Worm (Caenorhabditis elegans) whole organism, mixed stage, embryonic: ENCODE data around the gene Y41C4A.6.

ENCODE experiments used
- bed-3 ChIP-seq: fragments of 200-800 bp; sonication (Bioruptor generic); optimal IDR thresholded peaks from 3 replicates; lab custom pipeline; 2018; ENCODE audit warnings: mild to moderate bottlenecking, missing genetic modification characterization, moderate library complexity, missing compliant biosample characterization
- blmp-1 ChIP-seq: fragments of 150-350 bp; optimal IDR thresholded peaks from 2 replicates; lab custom pipeline; 2014; ENCODE audit warnings: missing biosample characterization, missing genetic modification characterization
- ceh-39 ChIP-seq: fragments of 150-350 bp; optimal IDR thresholded peaks from 2 replicates; lab custom pipeline; 2014; ENCODE audit warnings: missing biosample characterization, missing genetic modification characterization
- ceh-43 ChIP-seq: fragments of 200-800 bp; sonication (Bioruptor generic); optimal IDR thresholded peaks from 2 replicates; lab custom pipeline; 2018; ENCODE audit warnings: mild to moderate bottlenecking, missing genetic modification characterization, moderate library complexity, missing compliant biosample characterization
- ces-1 ChIP-seq: fragments of 150-350 bp; optimal IDR thresholded peaks from 2 replicates; lab custom pipeline; 2014; ENCODE audit warnings: missing biosample characterization, missing genetic modification reagents, missing genetic modification characterization
- drap-1 ChIP-seq: fragments of 200-800 bp; sonication (Bioruptor generic); optimal IDR thresholded peaks from 3 replicates; lab custom pipeline; 2018; ENCODE audit warnings: mild to moderate bottlenecking, missing genetic modification characterization, missing compliant biosample characterization
- elt-1 ChIP-seq: sonication (generic microtip); optimal IDR thresholded peaks from 2 replicates; lab custom pipeline; 2017; ENCODE audit warnings: missing genetic modification characterization, mild to moderate bottlenecking, missing compliant biosample characterization, antibody characterized with exemption, moderate library complexity, borderline replicate concordance; ENCODE audit not compliant: insufficient read depth
- elt-3 ChIP-seq: fragments of 150-350 bp; optimal IDR thresholded peaks from 2 replicates; lab custom pipeline; 2014; ENCODE audit warnings: missing biosample characterization, missing genetic modification characterization
- flh-1 ChIP-seq: fragments of 200-800 bp; sonication (Bioruptor generic); optimal IDR thresholded peaks from 2 replicates; lab custom pipeline; 2018; ENCODE audit warnings: mild to moderate bottlenecking, missing genetic modification characterization, moderate library complexity, missing compliant biosample characterization
- ham-2 ChIP-seq: fragments of 200-800 bp; sonication (Bioruptor generic); optimal IDR thresholded peaks from 2 replicates; lab custom pipeline; 2018; ENCODE audit warnings: mild to moderate bottlenecking, missing genetic modification characterization, missing compliant biosample characterization
- hlh-1 ChIP-seq: fragments of 150-350 bp; optimal IDR thresholded peaks from 2 replicates; lab custom pipeline; 2014; ENCODE audit warnings: missing biosample characterization, missing genetic modification reagents, missing genetic modification characterization
- lin-13 ChIP-seq: fragments of 150-350 bp; optimal IDR thresholded peaks from 2 replicates; lab custom pipeline; 2014; ENCODE audit warnings: missing biosample characterization, missing genetic modification characterization
- lin-32 ChIP-seq: fragments of 200-800 bp; sonication (Bioruptor generic); optimal IDR thresholded peaks from 2 replicates; lab custom pipeline; 2018; ENCODE audit warnings: mild to moderate bottlenecking, missing genetic modification characterization, missing compliant biosample characterization
- lsy-2 ChIP-seq: fragments of 150-350 bp; optimal IDR thresholded peaks from 2 replicates; lab custom pipeline; 2014; ENCODE audit warnings: missing biosample characterization, missing genetic modification characterization
- mab-5 ChIP-seq: fragments of 150-350 bp; optimal IDR thresholded peaks from 2 replicates; lab custom pipeline; 2014; ENCODE audit warnings: missing biosample characterization, missing genetic modification characterization
- mep-1 ChIP-seq: fragments of 150-350 bp; optimal IDR thresholded peaks from 2 replicates; lab custom pipeline; 2017; ENCODE audit warnings: missing biosample characterization, missing genetic modification reagents, missing genetic modification characterization, inconsistent platforms
- mls-2 ChIP-seq: sonication (generic microtip); optimal IDR thresholded peaks from 2 replicates; lab custom pipeline; 2016; ENCODE audit warnings: mild to moderate bottlenecking, missing genetic modification characterization, moderate library complexity, missing compliant biosample characterization
- nhr-12 ChIP-seq: fragments of 150-350 bp; optimal IDR thresholded peaks from 2 replicates; lab custom pipeline; 2014; ENCODE audit warnings: missing biosample characterization, missing genetic modification characterization
- nhr-2 ChIP-seq: fragments of 150-350 bp; optimal IDR thresholded peaks from 2 replicates; lab custom pipeline; 2014; ENCODE audit warnings: missing biosample characterization, missing genetic modification characterization
- nhr-28 ChIP-seq: fragments of 150-350 bp; optimal IDR thresholded peaks from 2 replicates; lab custom pipeline; 2014; ENCODE audit warnings: missing biosample characterization, missing genetic modification characterization
- nhr-76 ChIP-seq: sonication (generic microtip); optimal IDR thresholded peaks from 2 replicates; lab custom pipeline; 2017; ENCODE audit warnings: missing biosample characterization, missing genetic modification characterization
- pha-4 ChIP-seq: fragments of 150-350 bp; optimal IDR thresholded peaks from 2 replicates; lab custom pipeline; 2018; ENCODE audit warnings: missing biosample characterization, missing genetic modification reagents, missing genetic modification characterization
- sem-2 ChIP-seq: fragments of 200-800 bp; sonication (Bioruptor generic); optimal IDR thresholded peaks from 2 replicates; lab custom pipeline; 2018; ENCODE audit warnings: mild to moderate bottlenecking, missing genetic modification characterization, missing compliant biosample characterization
- snpc-4 ChIP-seq: fragments of 150-350 bp; optimal IDR thresholded peaks from 2 replicates; lab custom pipeline; 2014; ENCODE audit warnings: missing biosample characterization, missing genetic modification characterization
- sptf-1 ChIP-seq: sonication (generic microtip); optimal IDR thresholded peaks from 2 replicates; lab custom pipeline; 2017; ENCODE audit warnings: mild to moderate bottlenecking, missing genetic modification characterization, moderate library complexity, missing compliant biosample characterization
- tbx-8 ChIP-seq: fragments of 200-800 bp; sonication (Bioruptor generic); optimal IDR thresholded peaks from 2 replicates; lab custom pipeline; 2018; ENCODE audit warnings: mild to moderate bottlenecking, missing genetic modification characterization, moderate library complexity, missing compliant biosample characterization
- unc-120 ChIP-seq: sonication (generic microtip); optimal IDR thresholded peaks from 2 replicates; lab custom pipeline; 2017; ENCODE audit warnings: missing genetic modification characterization, missing compliant biosample characterization; ENCODE audit not compliant: poor library complexity, severe bottlenecking
- unc-39 ChIP-seq: fragments of 150-350 bp; optimal IDR thresholded peaks from 2 replicates; lab custom pipeline; 2014; ENCODE audit warnings: missing biosample characterization, missing genetic modification characterization
- unc-62 ChIP-seq: fragments of 150-350 bp; optimal IDR thresholded peaks from 2 replicates; lab custom pipeline; 2014; ENCODE audit warnings: missing biosample characterization, missing genetic modification reagents, missing genetic modification characterization
- zip-8 ChIP-seq: fragments of 150-350 bp; optimal IDR thresholded peaks from 2 replicates; lab custom pipeline; 2014; ENCODE audit warnings: missing biosample characterization, missing genetic modification characterization

Gene Y41C4A.6

DNA sequence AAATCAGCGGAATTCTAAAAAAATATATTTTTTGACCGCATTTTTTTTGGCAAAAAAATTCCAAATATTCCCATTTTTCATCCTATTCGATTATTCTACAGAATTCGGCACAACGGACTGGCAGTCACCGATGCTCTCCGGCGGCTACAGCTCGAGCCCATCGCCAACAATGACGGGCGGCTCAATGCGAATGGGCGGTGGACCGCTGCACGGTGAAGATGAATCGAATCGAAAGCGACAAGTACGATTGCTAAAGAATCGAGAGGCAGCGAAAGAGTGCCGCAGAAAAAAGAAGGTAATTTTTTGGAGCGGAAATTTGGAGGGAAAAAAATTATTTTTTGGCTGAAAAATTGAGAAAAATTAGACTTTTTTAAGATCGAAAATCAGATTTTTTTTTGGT lies 4.0 kb upstream of the Y41C4A.6 start:
- TF ChIP-seq blmp-1 (tag; lab: Kevin White, UChicago) (no peak), nhr-28 (tag; lab: Kevin White, UChicago) (no peak), flh-1 (GFP tag; lab: Kevin White, UChicago) (no peak), snpc-4 (tag; lab: Kevin White, UChicago) (no peak), lsy-2 (tag; lab: Kevin White, UChicago) (no peak), mab-5 (tag; lab: Kevin White, UChicago) (no peak), lin-32 (GFP tag; lab: Kevin White, UChicago) (no peak), elt-1 (no peak), tbx-8 (GFP tag; lab: Kevin White, UChicago) (no peak), ces-1 (no peak), lin-13 (tag; lab: Kevin White, UChicago) (no peak), unc-62 (GFP tag; lab: Kevin White, UChicago) (no peak), zip-8 (tag; lab: Kevin White, UChicago) (no peak), bed-3 (GFP tag; lab: Kevin White, UChicago) (no peak), mep-1 (tag; lab: Kevin White, UChicago) (no peak)

DNA sequence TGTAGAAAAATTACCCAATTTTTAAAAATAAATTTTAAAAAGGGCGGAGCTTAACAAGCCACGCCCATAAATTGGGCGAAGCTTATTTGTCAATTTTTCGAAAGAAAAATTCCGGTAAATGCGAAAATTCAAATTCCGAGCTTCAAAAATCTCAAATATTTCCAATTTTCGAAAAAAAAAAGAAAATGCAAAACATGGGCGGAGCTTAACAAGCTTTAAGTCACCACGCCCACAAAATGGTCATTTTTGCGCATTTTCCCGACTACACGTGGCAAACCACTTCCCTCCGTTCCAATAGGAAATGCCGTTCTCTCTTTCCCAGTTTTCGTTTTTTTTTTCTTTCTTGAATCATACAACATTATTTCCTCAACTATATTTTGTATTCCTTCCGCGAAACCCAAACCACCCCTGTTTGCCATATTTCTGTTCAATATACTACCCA lies 1.8 kb upstream of the Y41C4A.6 start:
- TF ChIP-seq zip-8 (tag; lab: Kevin White, UChicago) (no peak), hlh-1 (tag; lab: Kevin White, UChicago) (no peak), mep-1 (tag; lab: Kevin White, UChicago) (no peak), flh-1 (GFP tag; lab: Kevin White, UChicago) (no peak)

DNA sequence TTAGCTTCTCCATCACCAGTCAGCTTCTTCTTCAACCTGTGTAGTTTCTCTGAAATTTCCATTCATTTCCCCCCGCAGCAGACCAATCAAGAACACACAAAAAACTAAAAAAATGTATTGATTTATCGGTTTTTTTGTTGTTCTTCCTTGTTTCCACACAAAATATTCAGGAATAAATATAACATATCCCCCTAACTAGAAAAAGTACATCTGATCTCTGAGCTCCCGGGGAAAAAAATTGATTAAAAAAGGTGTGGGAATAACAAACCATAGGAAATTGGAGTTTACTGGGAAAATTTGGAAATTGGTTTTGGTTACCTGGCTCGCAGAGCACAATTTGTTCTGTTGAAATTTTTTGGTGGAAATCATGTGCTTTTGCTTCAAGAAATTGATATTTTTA lies 1.4 kb upstream of the Y41C4A.6 start, which contains the start of gene Y41C4A.22:
Gene Y41C4A.22 (plus strand): TSS at position 301 of the 400 bp plus-strand sequence.
- TF ChIP-seq unc-39 (tag; lab: Kevin White, UChicago): no peak
- no peak for TF ChIP-seq elt-1
- TF ChIP-seq, all 35 proteins: peak for 0

DNA sequence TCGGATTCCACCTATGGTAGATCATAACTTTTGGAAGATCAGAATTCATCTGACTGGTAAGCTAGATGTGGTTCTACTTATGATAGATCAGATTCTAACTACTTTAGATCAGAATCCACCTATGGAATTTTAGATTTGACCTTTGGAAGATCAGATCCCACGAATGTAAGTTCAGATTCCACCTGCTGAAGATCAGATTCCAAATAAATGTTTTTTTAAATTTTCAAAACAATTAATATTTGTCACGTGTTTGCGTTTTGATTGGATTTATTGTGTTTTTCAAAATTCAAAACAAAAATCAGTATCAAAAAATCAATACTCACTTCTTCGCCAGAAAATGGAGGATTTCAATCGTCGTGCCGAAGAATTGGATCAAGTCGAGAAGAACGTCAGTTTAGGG lies 2.2 kb downstream of the Y41C4A.6 start, which contains the start of gene Y41C4A.7:
Gene Y41C4A.7 (plus strand): TSS at position 301 of the 400 bp plus-strand sequence.
- TF ChIP-seq nhr-2: no peak
- TF ChIP-seq drap-1 (GFP tag; lab: Kevin White, UChicago): no peak
- no peak for TF ChIP-seq unc-120 (tag; lab: Kevin White, UChicago)
- TF ChIP-seq mab-5 (tag; lab: Kevin White, UChicago): no peak
- no peak for TF ChIP-seq sptf-1 (tag; lab: Kevin White, UChicago)
- TF ChIP-seq sem-2 (GFP tag; lab: Kevin White, UChicago): no peak
- no peak for TF ChIP-seq nhr-76 (tag; lab: Kevin White, UChicago)

DNA sequence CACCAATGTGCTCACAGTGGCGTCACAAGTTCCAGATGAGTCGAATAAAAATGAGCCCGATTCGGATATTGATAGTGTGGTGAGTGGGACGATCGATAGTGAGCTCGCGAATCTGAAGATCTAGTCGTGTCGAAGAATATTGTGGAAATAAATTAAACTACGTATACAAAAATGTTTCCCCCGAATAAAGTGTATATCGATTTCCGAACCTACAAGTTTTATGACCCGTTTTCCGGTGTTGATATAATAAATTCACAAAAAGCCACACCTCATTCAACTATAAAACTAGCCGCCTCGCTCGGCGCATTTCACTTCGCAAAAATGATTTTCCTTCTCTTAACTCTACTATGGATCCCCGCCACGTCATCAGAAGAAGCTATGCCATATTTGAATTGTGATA lies 3.6 kb downstream of the Y41C4A.6 start, which contains the start of gene pqn-84:
Gene pqn-84 (plus strand): TSS at position 301 of the 400 bp plus-strand sequence.
- TF ChIP-seq hlh-1 (tag; lab: Kevin White, UChicago): no peak
- no peak for TF ChIP-seq nhr-28 (tag; lab: Kevin White, UChicago)
- TF ChIP-seq mls-2 (tag; lab: Kevin White, UChicago): no peak
- TF ChIP-seq nhr-76 (tag; lab: Kevin White, UChicago): no peak
- TF ChIP-seq blmp-1 (tag; lab: Kevin White, UChicago): no peak
- TF ChIP-seq unc-120 (tag; lab: Kevin White, UChicago): no peak
- TF ChIP-seq elt-3 (tag; lab: Kevin White, UChicago): no peak
- no peak for TF ChIP-seq pha-4 (tag; lab: Kevin White, UChicago)
- no peak for TF ChIP-seq lin-13 (tag; lab: Kevin White, UChicago)
- no peak for TF ChIP-seq sptf-1 (tag; lab: Kevin White, UChicago)
- TF ChIP-seq ceh-43 (GFP tag; lab: Kevin White, UChicago): no peak
- no peak for TF ChIP-seq elt-1
- no peak for TF ChIP-seq unc-39 (tag; lab: Kevin White, UChicago)
- TF ChIP-seq sem-2 (GFP tag; lab: Kevin White, UChicago): no peak
- no peak for TF ChIP-seq nhr-2
- no peak for TF ChIP-seq zip-8 (tag; lab: Kevin White, UChicago)

DNA sequence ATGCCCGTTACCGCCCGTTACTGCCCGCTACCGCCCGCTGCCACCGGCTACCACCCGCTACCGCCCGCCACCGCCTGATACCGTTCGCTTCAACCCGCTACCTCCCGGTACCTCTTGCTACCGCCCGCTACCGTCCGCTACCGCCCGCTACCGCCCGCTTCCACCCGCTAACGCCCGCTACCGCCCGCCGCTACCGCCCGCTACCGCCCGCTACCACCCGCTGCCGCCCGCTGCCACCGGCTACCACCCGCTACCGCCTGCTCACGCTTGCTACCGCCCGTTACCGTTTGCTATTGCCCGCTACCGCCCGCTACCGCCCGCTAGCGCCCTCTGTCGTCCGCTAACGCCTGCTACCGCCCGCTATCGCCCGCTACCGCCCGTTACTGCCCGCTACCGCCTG lies 5.5 kb downstream of the Y41C4A.6 start:
- TF ChIP-seq ham-2 (no peak), bed-3 (GFP tag; lab: Kevin White, UChicago) (no peak), drap-1 (GFP tag; lab: Kevin White, UChicago) (no peak), nhr-28 (tag; lab: Kevin White, UChicago) (no peak), nhr-12 (tag; lab: Kevin White, UChicago) (no peak), snpc-4 (tag; lab: Kevin White, UChicago) (no peak), sptf-1 (tag; lab: Kevin White, UChicago) (peak; percentile 53), lsy-2 (tag; lab: Kevin White, UChicago) (no peak), nhr-2 (no peak), mls-2 (tag; lab: Kevin White, UChicago) (peak; percentile 5), ceh-39 (tag; lab: Kevin White, UChicago) (no peak), flh-1 (GFP tag; lab: Kevin White, UChicago) (no peak), elt-3 (tag; lab: Kevin White, UChicago) (no peak)
